Fruit fly (Drosophila melanogaster): ENCODE results near the gene elm.

- TF ChIP-seq Myc (optimal IDR thresholded peaks at IDR 0.05) (no peak), h (GFP tag; optimal IDR thresholded peaks at IDR 0.05) (no peak), psq (GFP tag; optimal IDR thresholded peaks at IDR 0.05) (no peak), GATAd (GFP tag; optimal IDR thresholded peaks at IDR 0.05) (no peak), dmrt93B (GFP tag; optimal IDR thresholded peaks at IDR 0.05) (no peak), jim (GFP tag; optimal IDR thresholded peaks at IDR 0.05) (no peak), CG32264 (GFP tag; optimal IDR thresholded peaks at IDR 0.05) (no peak), HLH106 (tag; optimal IDR thresholded peaks at IDR 0.05) (no peak), sage (GFP tag; optimal IDR thresholded peaks at IDR 0.05) (no peak), Dfd (GFP tag; optimal IDR thresholded peaks at IDR 0.05) (no peak), Hr78 (GFP tag; optimal IDR thresholded peaks at IDR 0.05) (no peak), rgr (GFP tag; optimal IDR thresholded peaks at IDR 0.05) (no peak), Abd-B (GFP tag; optimal IDR thresholded peaks at IDR 0.05) (no peak)
Measured at dm6 chr3R:5622406-5622752, 32.3 kb downstream of the elm start.

Data from whole organism, wandering third instar larva.